Fruit fly (Drosophila melanogaster): ENCODE results near the gene zfh1.

zfh1 gene

dm6 chr3R:30802115-30802682 lies 36.5 kb downstream of the zfh1 start (continued):
- TF ChIP-seq CG6854 (GFP tag; optimal IDR thresholded peaks at IDR 0.05) (peak; percentile 40), CG18011 (GFP tag; optimal IDR thresholded peaks at IDR 0.05) (peak; percentile 39), bcd (GFP tag; optimal IDR thresholded peaks at IDR 0.05) (peak; percentile 25), CG17568 (GFP tag; optimal IDR thresholded peaks at IDR 0.05) (peak; percentile 30), CG11695 (GFP tag; IDR thresholded peaks at IDR 0.05) (0 out of 3 replicates have a peak, but pooled peaks have one; percentile 33), NC2α (GFP tag; optimal IDR thresholded peaks at IDR 0.05) (no peak), CG11398 (GFP tag; optimal IDR thresholded peaks at IDR 0.05) (peak; percentile 20), Fer1 (GFP tag; optimal IDR thresholded peaks at IDR 0.05) (peak; percentile 52), Opbp (GFP tag; IDR thresholded peaks at IDR 0.05; ENCODE audit: partially characterized antibody) (no peak), CG12071 (GFP tag; optimal IDR thresholded peaks at IDR 0.05) (peak; percentile 28), CG1792 (GFP tag; optimal IDR thresholded peaks at IDR 0.05) (peak; percentile 24), schlank (tag; optimal IDR thresholded peaks at IDR 0.05) (peak; percentile 70), Dfd (GFP tag; optimal IDR thresholded peaks at IDR 0.05) (no peak), Ets65A (GFP tag) (no peak), CG31441 (GFP tag; IDR thresholded peaks at IDR 0.05) (no peak), CG6813 (GFP tag; optimal IDR thresholded peaks at IDR 0.05) (peak; percentile 40), scrt (GFP tag; optimal IDR thresholded peaks at IDR 0.05) (peak; percentile 29), Antp (GFP tag; optimal IDR thresholded peaks at IDR 0.05) (no peak), Atf6 (GFP tag; IDR thresholded peaks at IDR 0.05) (peak; percentile 55; the same call in 1 of the 2 replicates)

dm6 chr3R:30802779-30803178 lies 37.1 kb downstream of the zfh1 start:
- TF ChIP-seq CG10209 (GFP tag; optimal IDR thresholded peaks at IDR 0.05) (peak; percentile 54), D (optimal IDR thresholded peaks at IDR 0.05) (no peak), D (GFP tag; optimal IDR thresholded peaks at IDR 0.05) (no peak), CG17359 (tag; optimal IDR thresholded peaks at IDR 0.05) (peak; percentile 43), Nf-YA (GFP tag; IDR thresholded peaks at IDR 0.05) (peak; percentile 64; the same call in 1 of the 2 replicates), Rfx (GFP tag; IDR thresholded peaks at IDR 0.05) (peak; percentile 60), bcd (GFP tag; optimal IDR thresholded peaks at IDR 0.05) (peak; percentile 13), eve (GFP tag; optimal IDR thresholded peaks at IDR 0.05) (peak in 1 of 2 experiments; percentile 79), CG11560 (tag; IDR thresholded peaks at IDR 0.05) (no peak), ara (GFP tag; IDR thresholded peaks at IDR 0.05) (0 out of 2 replicates have a peak, but pooled peaks have one; percentile 20), Fer3 (tag; optimal IDR thresholded peaks at IDR 0.05) (peak; percentile 45), CG1603 (tag; optimal IDR thresholded peaks at IDR 0.05) (peak; percentile 16), ttk (GFP tag; IDR thresholded peaks at IDR 0.05) (no peak), bab2 (GFP tag; optimal IDR thresholded peaks at IDR 0.05) (peak; percentile 34), CG13296 (GFP tag; optimal IDR thresholded peaks at IDR 0.05) (peak; percentile 42), NC2β (GFP tag; optimal IDR thresholded peaks at IDR 0.05) (peak; percentile 17), PHDP (tag; optimal IDR thresholded peaks at IDR 0.05) (peak; percentile 38), caup (GFP tag; optimal IDR thresholded peaks at IDR 0.05; ENCODE audit: severe bottlenecking) (peak; percentile 21), Ada2b (GFP tag; IDR thresholded peaks at IDR 0.05) (0 out of 2 replicates have a peak, but pooled peaks have one; percentile 32), ci (GFP tag; IDR thresholded peaks at IDR 0.05) (peak; percentile 54; the same call in 1 of the 3 replicates), Fer2 (tag; optimal IDR thresholded peaks at IDR 0.05) (peak; percentile 10), Atf6 (GFP tag; IDR thresholded peaks at IDR 0.05) (peak; percentile 39; the same call in 1 of the 2 replicates), Med (GFP tag) (peak; percentile 78), kni (GFP tag; optimal IDR thresholded peaks at IDR 0.05) (no peak), CHES-1-like (GFP tag; optimal IDR thresholded peaks at IDR 0.05) (no peak), CG3281 (GFP tag; optimal IDR thresholded peaks at IDR 0.05) (peak; percentile 23), CG14441 (GFP tag; IDR thresholded peaks at IDR 0.05) (peak; percentile 49), Meics (GFP tag; optimal IDR thresholded peaks at IDR 0.05) (peak; percentile 35), CG17829 (tag; optimal IDR thresholded peaks at IDR 0.05) (no peak), Sox100B (GFP tag; optimal IDR thresholded peaks at IDR 0.05) (peak; percentile 59), odd (GFP tag; optimal IDR thresholded peaks at IDR 0.05) (peak; percentile 13), CG15269 (tag; optimal IDR thresholded peaks at IDR 0.05) (peak; percentile 50)
